Fruit fly (Drosophila melanogaster) whole organism, wandering third instar larva: ENCODE results near the gene vri.

Experiments
- Abd-B ChIP-seq: fragments of >200 bp; optimal IDR thresholded peaks from 2 replicates; lab custom pipeline; 2017; ENCODE audit warnings: missing biosample characterization, missing genetic modification characterization
- Dfd ChIP-seq: fragments of >200 bp; optimal IDR thresholded peaks from 2 replicates; lab custom pipeline; 2017; ENCODE audit warnings: missing biosample characterization, missing genetic modification characterization
- GATAd ChIP-seq: sonication (Bioruptor generic); optimal IDR thresholded peaks from 2 replicates; lab custom pipeline; 2016; ENCODE audit warnings: missing biosample characterization, missing genetic modification characterization
- OdsH ChIP-seq: fragments of 200-800 bp; sonication (Bioruptor generic); optimal IDR thresholded peaks from 2 replicates; lab custom pipeline; 2016; ENCODE audit warnings: missing biosample characterization, mild to moderate bottlenecking, missing genetic modification characterization
- Sp1 ChIP-seq: fragments of 200-800 bp; sonication (Bioruptor generic); optimal IDR thresholded peaks from 3 replicates; lab custom pipeline; 2019; ENCODE audit warnings: missing biosample characterization, mild to moderate bottlenecking, missing genetic modification characterization, moderate library complexity
- fru ChIP-seq: fragments of 200-800 bp; sonication (Bioruptor generic); optimal IDR thresholded peaks from 3 replicates; lab custom pipeline; 2016; ENCODE audit warnings: missing biosample characterization, mild to moderate bottlenecking, missing genetic modification characterization
- lola ChIP-seq: fragments of >200 bp; optimal IDR thresholded peaks from 2 replicates; lab custom pipeline; 2017; ENCODE audit warnings: missing biosample characterization, missing genetic modification characterization
- sage ChIP-seq: fragments of 200-800 bp; sonication (Bioruptor generic); optimal IDR thresholded peaks from 2 replicates; lab custom pipeline; 2016; ENCODE audit warnings: missing biosample characterization, mild to moderate bottlenecking, missing genetic modification characterization
- tai ChIP-seq: sonication (Bioruptor generic); optimal IDR thresholded peaks from 2 replicates; lab custom pipeline; 2016; ENCODE audit warnings: missing biosample characterization, missing genetic modification characterization
- usp ChIP-seq: fragments of >200 bp; optimal IDR thresholded peaks from 2 replicates; lab custom pipeline; 2017; ENCODE audit warnings: missing biosample characterization, missing genetic modification characterization

DNA sequence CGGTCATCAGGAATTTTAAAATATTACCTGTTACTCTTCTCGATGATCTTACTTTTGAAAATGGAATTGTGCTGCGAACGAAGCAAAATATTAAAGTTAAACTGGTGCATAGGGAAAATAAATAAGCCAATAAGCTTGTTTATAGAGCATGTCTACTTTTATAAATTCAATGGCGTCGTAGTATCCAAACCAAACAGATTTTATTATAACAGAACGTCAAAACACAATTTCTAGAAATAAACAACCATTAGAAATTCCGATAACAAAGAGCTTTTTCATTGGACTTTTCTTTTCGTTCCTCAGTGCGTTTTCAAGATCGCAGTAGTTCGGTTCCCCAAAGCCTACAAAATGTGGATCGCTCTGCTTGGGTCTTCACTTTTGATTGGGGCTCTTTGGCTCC, 20.5 kb upstream of the vri start, which contains the start of gene Cyp4ac3:
- no peak for TF ChIP-seq usp (GFP tag; lab: Kevin White, UChicago)
- no peak for TF ChIP-seq Dfd
- TF ChIP-seq OdsH (GFP tag; lab: Kevin White, UChicago) = no peak
- TF ChIP-seq Abd-B (GFP tag; lab: Kevin White, UChicago) = no peak
- no peak for TF ChIP-seq tai (GFP tag; lab: Kevin White, UChicago)
- TF ChIP-seq sage = no peak
- no peak for TF ChIP-seq fru (GFP tag; lab: Kevin White, UChicago)
- TF ChIP-seq GATAd (GFP tag; lab: Kevin White, UChicago) = no peak
- TF ChIP-seq Sp1 (GFP tag; lab: Kevin White, UChicago) = no peak
- no peak for TF ChIP-seq lola (GFP tag; lab: Kevin White, UChicago)
